Fruit fly (Drosophila melanogaster) whole organism, embryonic: ENCODE data around the gene CG17470.
A peak's percentile ranks its signal among the peaks of the same experiment; 100 is the strongest.

ENCODE experiments used
- Asciz ChIP-seq: fragments of 200-800 bp; sonication (Bioruptor generic); optimal IDR thresholded peaks from 2 replicates; lab custom pipeline; 2017; ENCODE audit warnings: missing biosample characterization, mild to moderate bottlenecking, missing genetic modification characterization, missing genetic modification reagents
- CG10267 ChIP-seq: fragments of 200-800 bp; sonication (Bioruptor generic); optimal IDR thresholded peaks from 2 replicates; lab custom pipeline; 2018; ENCODE audit warnings: missing biosample characterization, mild to moderate bottlenecking, missing genetic modification characterization, moderate library complexity
- CG10654 ChIP-seq: fragments of 200-800 bp; sonication (Bioruptor generic); optimal IDR thresholded peaks from 2 replicates; lab custom pipeline; 2016; ENCODE audit warnings: missing biosample characterization, missing genetic modification characterization
- CG11456 ChIP-seq: fragments of 200-800 bp; sonication (Bioruptor generic); IDR thresholded peaks from 3 replicates; pipeline ENCODE4 v1.3.6; 2022; ENCODE audit warnings: missing biosample characterization, missing genetic modification characterization
- CG14710 ChIP-seq: fragments of 200-800 bp; sonication (Bioruptor generic); optimal IDR thresholded peaks from 3 replicates; lab custom pipeline; 2019; ENCODE audit warnings: missing biosample characterization, mild to moderate bottlenecking, missing genetic modification characterization, moderate library complexity
- CG14860 ChIP-seq: fragments of 200-800 bp; sonication (Bioruptor generic); IDR thresholded peaks from 3 replicates; pipeline ENCODE4 v1.3.6; 2022; ENCODE audit warnings: missing biosample characterization, missing genetic modification characterization; ENCODE audit not compliant: partially characterized antibody
- CG15073 ChIP-seq: fragments of 200-800 bp; sonication (Bioruptor generic); optimal IDR thresholded peaks from 2 replicates; lab custom pipeline; 2016; ENCODE audit warnings: missing biosample characterization, missing genetic modification characterization
- CG15696 ChIP-seq: fragments of 200-800 bp; sonication (Bioruptor generic); optimal IDR thresholded peaks from 2 replicates; lab custom pipeline; 2019; ENCODE audit warnings: missing biosample characterization, mild to moderate bottlenecking, missing genetic modification characterization, moderate library complexity
- CG16863 ChIP-seq: fragments of 200-800 bp; sonication (Bioruptor generic); optimal IDR thresholded peaks from 3 replicates; lab custom pipeline; 2016; ENCODE audit warnings: missing biosample characterization, missing genetic modification characterization
- CG18619 ChIP-seq: fragments of 200-800 bp; sonication (Bioruptor generic); optimal IDR thresholded peaks from 3 replicates; lab custom pipeline; 2017; ENCODE audit warnings: missing biosample characterization, mild to moderate bottlenecking, missing genetic modification characterization
- CG18764 ChIP-seq: fragments of 200-800 bp; sonication (Bioruptor generic); optimal IDR thresholded peaks from 3 replicates; lab custom pipeline; 2016; ENCODE audit warnings: missing biosample characterization, missing genetic modification characterization
- CG32772 ChIP-seq: fragments of 200-800 bp; sonication (Bioruptor generic); IDR thresholded peaks from 2 replicates; pipeline ENCODE4 v1.3.6; 2022; ENCODE audit warnings: missing biosample characterization, missing genetic modification characterization
- CG3281 ChIP-seq: fragments of 200-800 bp; sonication (Bioruptor generic); optimal IDR thresholded peaks from 3 replicates; lab custom pipeline; 2017; ENCODE audit warnings: missing biosample characterization, mild to moderate bottlenecking, missing genetic modification characterization
- CG34376 ChIP-seq: fragments of 200-800 bp; sonication (Bioruptor generic); optimal IDR thresholded peaks from 2 replicates; lab custom pipeline; 2018; ENCODE audit warnings: missing biosample characterization, mild to moderate bottlenecking, missing genetic modification characterization
- CG34422 ChIP-seq: fragments of 200-800 bp; sonication (Bioruptor generic); IDR thresholded peaks from 3 replicates; pipeline ENCODE4 v1.3.6; 2022; ENCODE audit warnings: missing biosample characterization, missing genetic modification characterization
- CG4404 ChIP-seq: fragments of 200-800 bp; sonication (Bioruptor generic); IDR thresholded peaks from 2 replicates; pipeline ENCODE4 v1.3.6; 2022; ENCODE audit warnings: missing biosample characterization, missing genetic modification characterization
- CG6254 ChIP-seq: fragments of 200-800 bp; sonication (Bioruptor generic); optimal IDR thresholded peaks from 3 replicates; lab custom pipeline; 2017; ENCODE audit warnings: mild to moderate bottlenecking, missing biosample characterization, missing genetic modification reagents, missing genetic modification characterization
- CG6272 ChIP-seq: fragments of 200-800 bp; sonication (Bioruptor generic); IDR thresholded peaks from 2 replicates; pipeline ENCODE4 v1.3.6; 2022; ENCODE audit warnings: missing biosample characterization, missing genetic modification characterization
- CG6683 ChIP-seq: fragments of 200-800 bp; sonication (Bioruptor generic); optimal IDR thresholded peaks from 2 replicates; lab custom pipeline; 2017; ENCODE audit warnings: missing biosample characterization, mild to moderate bottlenecking, missing genetic modification characterization, missing genetic modification reagents
- CG8359 ChIP-seq: fragments of 200-800 bp; sonication (Bioruptor generic); optimal IDR thresholded peaks from 2 replicates; lab custom pipeline; 2017; ENCODE audit warnings: missing biosample characterization, mild to moderate bottlenecking, missing genetic modification characterization, borderline replicate concordance
- CG8765 ChIP-seq: fragments of 200-800 bp; sonication (Bioruptor generic); IDR thresholded peaks from 2 replicates; pipeline ENCODE4 v1.3.6; 2022; ENCODE audit warnings: missing biosample characterization, missing genetic modification characterization
- Camta ChIP-seq: fragments of 200-800 bp; sonication (Bioruptor generic); optimal IDR thresholded peaks from 2 replicates; lab custom pipeline; 2016; ENCODE audit warnings: missing biosample characterization, missing genetic modification characterization
- D19A ChIP-seq: fragments of 200-800 bp; optimal IDR thresholded peaks from 3 replicates; lab custom pipeline; 2019; ENCODE audit warnings: missing biosample characterization, mild to moderate bottlenecking, missing genetic modification characterization, moderate library complexity
- Deaf1 ChIP-seq: fragments of 200-800 bp; optimal IDR thresholded peaks from 3 replicates; lab custom pipeline; 2019; ENCODE audit warnings: missing biosample characterization, mild to moderate bottlenecking, missing genetic modification characterization, moderate library complexity
- Dfd ChIP-seq, 2 experiments: fragments of >200 bp; optimal IDR thresholded peaks; 2 replicates each; lab custom pipeline; 2017; ENCODE audit warnings: missing biosample characterization in 2 of 2, missing genetic modification characterization in 2 of 2
- Hand ChIP-seq: fragments of 200-800 bp; sonication (Bioruptor generic); optimal IDR thresholded peaks from 2 replicates; lab custom pipeline; 2017; ENCODE audit warnings: mild to moderate bottlenecking, missing biosample characterization, missing genetic modification reagents, missing genetic modification characterization
- Jarid2 ChIP-seq: fragments of 200-800 bp; sonication (Bioruptor generic); optimal IDR thresholded peaks from 3 replicates; lab custom pipeline; 2017; ENCODE audit warnings: mild to moderate bottlenecking, missing biosample characterization, missing genetic modification reagents, missing genetic modification characterization
- Mad ChIP-seq: fragments of 200-800 bp; sonication (Bioruptor generic); optimal IDR thresholded peaks from 2 replicates; lab custom pipeline; 2016; ENCODE audit warnings: missing biosample characterization, missing genetic modification characterization
- Nf-YC ChIP-seq: fragments of 200-800 bp; optimal IDR thresholded peaks from 3 replicates; lab custom pipeline; 2019; ENCODE audit warnings: missing biosample characterization, mild to moderate bottlenecking, missing genetic modification characterization, moderate library complexity
- Sry-β ChIP-seq: fragments of 200-800 bp; sonication (Bioruptor generic); optimal IDR thresholded peaks from 2 replicates; lab custom pipeline; 2018; ENCODE audit warnings: missing biosample characterization, mild to moderate bottlenecking, missing genetic modification characterization, moderate library complexity
- az2 ChIP-seq: fragments of 200-800 bp; sonication (Bioruptor generic); optimal IDR thresholded peaks from 3 replicates; lab custom pipeline; 2016; ENCODE audit warnings: missing biosample characterization, missing genetic modification characterization
- bcd ChIP-seq: fragments of 200-800 bp; sonication (Bioruptor generic); optimal IDR thresholded peaks from 2 replicates; lab custom pipeline; 2017; ENCODE audit warnings: missing biosample characterization, mild to moderate bottlenecking, missing genetic modification characterization
- cato ChIP-seq: fragments of 200-800 bp; sonication (Bioruptor generic); optimal IDR thresholded peaks from 2 replicates; lab custom pipeline; 2016; ENCODE audit warnings: missing biosample characterization, missing genetic modification characterization, borderline replicate concordance
- crol ChIP-seq: fragments of 200-800 bp; sonication (Bioruptor generic); IDR thresholded peaks from 2 replicates; pipeline ENCODE4 v1.3.6; 2022; ENCODE audit warnings: missing biosample characterization, missing genetic modification characterization
- da ChIP-seq: fragments of 200-800 bp; sonication (Bioruptor generic); optimal IDR thresholded peaks from 2 replicates; lab custom pipeline; 2016; ENCODE audit warnings: missing biosample characterization, missing genetic modification characterization
- emc ChIP-seq: fragments of 200-800 bp; sonication (Bioruptor generic); optimal IDR thresholded peaks from 2 replicates; lab custom pipeline; 2016; ENCODE audit warnings: missing biosample characterization, missing genetic modification characterization
- esg ChIP-seq: fragments of 200-800 bp; sonication (Bioruptor generic); conservative IDR thresholded peaks from 2 replicates; pipeline ENCODE4 v1.3.6; 2022; ENCODE audit warnings: missing biosample characterization, missing genetic modification characterization
- eve ChIP-seq, 2 experiments: fragments of >200 bp; optimal IDR thresholded peaks; 2 replicates each; lab custom pipeline; 2017; ENCODE audit warnings: missing biosample characterization in 2 of 2, missing genetic modification characterization in 2 of 2
- ham ChIP-seq: fragments of 200-800 bp; sonication (Bioruptor generic); IDR thresholded peaks from 2 replicates; pipeline ENCODE4 v1.3.6; 2022; ENCODE audit warnings: missing biosample characterization, missing genetic modification characterization
- jumu ChIP-seq: fragments of 200-800 bp; sonication (Bioruptor generic); optimal IDR thresholded peaks from 3 replicates; lab custom pipeline; 2016; ENCODE audit warnings: missing biosample characterization, missing genetic modification characterization
- lab ChIP-seq: fragments of 200-800 bp; sonication (Bioruptor generic); optimal IDR thresholded peaks from 3 replicates; lab custom pipeline; 2017; ENCODE audit warnings: missing biosample characterization, missing genetic modification characterization, mild to moderate bottlenecking, moderate library complexity, missing genetic modification reagents
- lmd ChIP-seq: fragments of 200-800 bp; sonication (Bioruptor generic); IDR thresholded peaks from 2 replicates; pipeline ENCODE4 v1.3.6; 2022; ENCODE audit warnings: missing biosample characterization, missing genetic modification characterization
- nmo ChIP-seq: fragments of 200-800 bp; sonication (Bioruptor generic); optimal IDR thresholded peaks from 2 replicates; lab custom pipeline; 2018; ENCODE audit warnings: missing biosample characterization, mild to moderate bottlenecking, missing genetic modification characterization, moderate library complexity
- run ChIP-seq: fragments of 200-800 bp; sonication (Bioruptor generic); optimal IDR thresholded peaks from 3 replicates; lab custom pipeline; 2018; ENCODE audit warnings: missing biosample characterization, mild to moderate bottlenecking, missing genetic modification characterization
- sens-2 ChIP-seq: fragments of 200-800 bp; sonication (Bioruptor generic); IDR thresholded peaks from 2 replicates; pipeline ENCODE4 v1.3.6; 2022; ENCODE audit warnings: missing biosample characterization, missing genetic modification characterization
- seq ChIP-seq: fragments of 200-800 bp; sonication (Bioruptor generic); IDR thresholded peaks from 2 replicates; pipeline ENCODE4 v1.3.6; 2022; ENCODE audit warnings: missing biosample characterization, missing genetic modification characterization
- shn ChIP-seq: fragments of 200-800 bp; sonication (Bioruptor generic); optimal IDR thresholded peaks from 3 replicates; lab custom pipeline; 2016; ENCODE audit warnings: missing biosample characterization, missing genetic modification characterization
- tgo ChIP-seq: fragments of 200-800 bp; sonication (Bioruptor generic); IDR thresholded peaks from 3 replicates; pipeline ENCODE4 v1.3.6; 2022; ENCODE audit warnings: missing biosample characterization, missing genetic modification characterization
- wdn ChIP-seq: fragments of 200-800 bp; sonication (Bioruptor generic); IDR thresholded peaks from 2 replicates; pipeline ENCODE4 v1.3.6; 2022; ENCODE audit warnings: missing biosample characterization, missing genetic modification characterization
- z ChIP-seq: fragments of 200-800 bp; sonication (Bioruptor generic); IDR thresholded peaks from 3 replicates; pipeline ENCODE4 v1.3.6; 2022; ENCODE audit warnings: missing biosample characterization, missing genetic modification characterization
- zf30C ChIP-seq: fragments of 200-800 bp; sonication (Bioruptor generic); optimal IDR thresholded peaks from 3 replicates; lab custom pipeline; 2018; ENCODE audit warnings: missing biosample characterization, mild to moderate bottlenecking, missing genetic modification characterization

The CG17470 gene

dm6 chr2L:20681648-20682098 lies 38.6 kb upstream of the CG17470 start, which contains the start of gene Cen (continued):
- TF ChIP-seq cato (GFP tag; lab: Kevin White, UChicago) = peak; percentile 13
- peak; percentile 23 for TF ChIP-seq Mad (GFP tag; lab: Kevin White, UChicago)
- TF ChIP-seq CG6254 = no peak
- TF ChIP-seq Camta = peak; percentile 48
- TF ChIP-seq Deaf1 = no peak
- TF ChIP-seq CG15696 (tag; lab: Kevin White, UChicago) = no peak
- peak; percentile 22 for TF ChIP-seq CG14710 (tag; lab: Kevin White, UChicago)
- TF ChIP-seq CG3281 (GFP tag; lab: Kevin White, UChicago) = no peak
- TF ChIP-seq D19A (tag; lab: Kevin White, UChicago) = no peak
- TF ChIP-seq CG10267 (tag; lab: Kevin White, UChicago) = peak; percentile 28
- no peak for TF ChIP-seq da (GFP tag; lab: Kevin White, UChicago)
- no peak for TF ChIP-seq Hand (GFP tag; lab: Kevin White, UChicago)
- TF ChIP-seq CG32772 (GFP tag; lab: Robert Waterston, UW) = peak; percentile 60
- no peak for TF ChIP-seq emc
- TF ChIP-seq lmd (GFP tag; lab: Robert Waterston, UW) = peak; percentile 54; the same call in 1 of the 2 replicates
- TF ChIP-seq Jarid2 (GFP tag; lab: Kevin White, UChicago) = no peak
- no peak for TF ChIP-seq lab (GFP tag; lab: Kevin White, UChicago)
- no peak for TF ChIP-seq CG16863 (GFP tag; lab: Kevin White, UChicago)
- TF ChIP-seq CG18764 (GFP tag; lab: Kevin White, UChicago) = no peak
- TF ChIP-seq crol (GFP tag; lab: Robert Waterston, UW) = no peak
- TF ChIP-seq CG6272 (GFP tag; lab: Robert Waterston, UW) = no peak
- peak; percentile 39 for TF ChIP-seq bcd (GFP tag; lab: Kevin White, UChicago)
- TF ChIP-seq jumu (GFP tag; lab: Kevin White, UChicago) = no peak
- TF ChIP-seq CG15073 (GFP tag; lab: Kevin White, UChicago) = no peak
- TF ChIP-seq CG10654 = no peak
- TF ChIP-seq zf30C (GFP tag; lab: Kevin White, UChicago) = no peak
- no peak for TF ChIP-seq Asciz (GFP tag; lab: Kevin White, UChicago)
- TF ChIP-seq CG6683 (GFP tag; lab: Kevin White, UChicago) = no peak
- TF ChIP-seq CG18619 = peak; percentile 21
- no peak for TF ChIP-seq CG4404 (GFP tag; lab: Robert Waterston, UW)
- TF ChIP-seq CG8765 = peak; percentile 15; the same call in 1 of the 2 replicates
- TF ChIP-seq Dfd (GFP tag; optimal IDR thresholded peaks at IDR 0.05; lab: Kevin White, UChicago) = no peak
- TF ChIP-seq Sry-β (GFP tag; lab: Kevin White, UChicago) = no peak
- 0 out of 2 replicates have a peak, but pooled peaks have one; percentile 15 for TF ChIP-seq esg
- peak; percentile 18 for TF ChIP-seq az2
- peak; percentile 12; the same call in 1 of the 2 replicates for TF ChIP-seq seq (GFP tag; lab: Robert Waterston, UW)
- TF ChIP-seq CG14860 (GFP tag; lab: Robert Waterston, UW) = no peak
- no peak for TF ChIP-seq run
- no peak for TF ChIP-seq CG11456
- TF ChIP-seq CG34376 = no peak
- no peak for TF ChIP-seq wdn (GFP tag; lab: Robert Waterston, UW)
- TF ChIP-seq eve (GFP tag; optimal IDR thresholded peaks at IDR 0.05; lab: Kevin White, UChicago) = no peak
- 0 out of 3 replicates have a peak, but pooled peaks have one; percentile 34 for TF ChIP-seq tgo (GFP tag; lab: Robert Waterston, UW)
- TF ChIP-seq CG34422 (GFP tag; lab: Robert Waterston, UW) = no peak
- no peak for TF ChIP-seq CG8359 (GFP tag; lab: Kevin White, UChicago)
- TF ChIP-seq sens-2 (GFP tag; lab: Robert Waterston, UW) = no peak
- peak; percentile 54 for TF ChIP-seq nmo (GFP tag; lab: Kevin White, UChicago)
- no peak for TF ChIP-seq z
- no peak for TF ChIP-seq Nf-YC (tag; lab: Kevin White, UChicago)
- TF ChIP-seq ham (GFP tag; lab: Robert Waterston, UW) = no peak
- peak; percentile 27 for TF ChIP-seq shn
